Worm (Caenorhabditis elegans) whole organism, L3 larva: ENCODE measurements around the gene C27H6.8.
A peak's percentile ranks its signal among the peaks of the same experiment; 100 is the strongest.

Experiments
- R02D3.7 ChIP-seq: fragments of 150-350 bp; optimal IDR thresholded peaks from 2 replicates; lab custom pipeline; 2014; ENCODE audit warnings: missing biosample characterization, missing genetic modification characterization
- ZK546.5 ChIP-seq: sonication (generic microtip); optimal IDR thresholded peaks from 2 replicates; lab custom pipeline; 2017; ENCODE audit warnings: missing biosample characterization, missing genetic modification characterization
- ceh-16 ChIP-seq: sonication (generic microtip); optimal IDR thresholded peaks from 2 replicates; lab custom pipeline; 2017; ENCODE audit warnings: missing biosample characterization, missing genetic modification characterization
- ceh-28 ChIP-seq: fragments of 150-350 bp; optimal IDR thresholded peaks from 2 replicates; lab custom pipeline; 2014; ENCODE audit warnings: missing biosample characterization, missing genetic modification reagents, missing genetic modification characterization
- ceh-82 ChIP-seq: fragments of 150-350 bp; optimal IDR thresholded peaks from 2 replicates; lab custom pipeline; 2014; ENCODE audit warnings: missing biosample characterization, missing genetic modification characterization
- ceh-9 ChIP-seq: sonication (generic microtip); optimal IDR thresholded peaks from 2 replicates; lab custom pipeline; 2018; ENCODE audit warnings: missing biosample characterization, missing genetic modification characterization
- daf-12 ChIP-seq: fragments of 150-350 bp; optimal IDR thresholded peaks from 2 replicates; lab custom pipeline; 2014; ENCODE audit warnings: missing biosample characterization, missing genetic modification reagents, missing genetic modification characterization
- egl-5 ChIP-seq: fragments of 150-350 bp; optimal IDR thresholded peaks from 2 replicates; lab custom pipeline; 2017; ENCODE audit warnings: missing biosample characterization, missing genetic modification reagents, missing genetic modification characterization, inconsistent platforms
- elt-1 ChIP-seq: fragments of 150-350 bp; optimal IDR thresholded peaks from 2 replicates; lab custom pipeline; 2014; ENCODE audit warnings: missing biosample characterization, missing genetic modification characterization
- elt-2 ChIP-seq: sonication (generic microtip); optimal IDR thresholded peaks from 2 replicates; lab custom pipeline; 2016; ENCODE audit warnings: missing genetic modification reagents, mild to moderate bottlenecking, missing genetic modification characterization, missing compliant biosample characterization
- elt-3 ChIP-seq, 3 experiments: fragments of 150-350 bp in 1 of 3; sonication (generic microtip) in 2 of 3; optimal IDR thresholded peaks; 2 replicates in 2 of 3; 4 replicates in 1 of 3; lab custom pipeline; 2014 to 2017; ENCODE audit warnings: missing biosample characterization in 3 of 3, missing genetic modification characterization in 3 of 3
- fkh-2 ChIP-seq: fragments of 150-350 bp; optimal IDR thresholded peaks from 2 replicates; lab custom pipeline; 2014; ENCODE audit warnings: missing biosample characterization, missing genetic modification reagents, missing genetic modification characterization
- fos-1 ChIP-seq: fragments of 150-350 bp; optimal IDR thresholded peaks from 2 replicates; lab custom pipeline; 2014; ENCODE audit warnings: missing biosample characterization, missing genetic modification characterization
- hmg-11 ChIP-seq: sonication (generic microtip); optimal IDR thresholded peaks from 2 replicates; lab custom pipeline; 2016; ENCODE audit warnings: missing genetic modification characterization, missing compliant biosample characterization
- jun-1 ChIP-seq: fragments of 150-350 bp; optimal IDR thresholded peaks from 2 replicates; lab custom pipeline; 2014; ENCODE audit warnings: missing biosample characterization, missing genetic modification reagents, missing genetic modification characterization
- mdl-1 ChIP-seq: fragments of 150-350 bp; optimal IDR thresholded peaks from 2 replicates; lab custom pipeline; 2014; ENCODE audit warnings: missing biosample characterization, missing genetic modification characterization
- mml-1 ChIP-seq: fragments of 150-350 bp; sonication (generic microtip); optimal IDR thresholded peaks from 3 replicates; lab custom pipeline; 2014; ENCODE audit warnings: missing biosample characterization, missing genetic modification characterization
- nfya-1 ChIP-seq: sonication (generic microtip); optimal IDR thresholded peaks from 2 replicates; lab custom pipeline; 2017; ENCODE audit warnings: missing genetic modification characterization, mild to moderate bottlenecking, missing compliant biosample characterization, antibody characterized with exemption, moderate library complexity; ENCODE audit not compliant: insufficient read depth
- nhr-11 ChIP-seq: fragments of 150-350 bp; optimal IDR thresholded peaks from 2 replicates; lab custom pipeline; 2014; ENCODE audit warnings: missing biosample characterization, missing genetic modification characterization
- nhr-12 ChIP-seq: fragments of 150-350 bp; optimal IDR thresholded peaks from 2 replicates; lab custom pipeline; 2014; ENCODE audit warnings: missing biosample characterization, missing genetic modification characterization
- nhr-23 ChIP-seq: fragments of 150-350 bp; optimal IDR thresholded peaks from 2 replicates; lab custom pipeline; 2014; ENCODE audit warnings: missing biosample characterization, missing genetic modification reagents, missing genetic modification characterization
- nhr-237 ChIP-seq: fragments of 150-350 bp; optimal IDR thresholded peaks from 2 replicates; lab custom pipeline; 2014; ENCODE audit warnings: missing biosample characterization, missing genetic modification characterization
- nhr-25 ChIP-seq: sonication (generic microtip); optimal IDR thresholded peaks from 2 replicates; lab custom pipeline; 2017; ENCODE audit warnings: missing biosample characterization, missing genetic modification characterization
- nhr-28 ChIP-seq: fragments of 150-350 bp; optimal IDR thresholded peaks from 2 replicates; lab custom pipeline; 2014; ENCODE audit warnings: missing biosample characterization, missing genetic modification characterization
- nhr-43 ChIP-seq: sonication (generic microtip); optimal IDR thresholded peaks from 2 replicates; lab custom pipeline; 2016; ENCODE audit warnings: mild to moderate bottlenecking, missing genetic modification characterization, missing compliant biosample characterization; ENCODE audit not compliant: poor library complexity, severe bottlenecking
- nhr-67 ChIP-seq: fragments of 150-350 bp; optimal IDR thresholded peaks from 2 replicates; lab custom pipeline; 2014; ENCODE audit warnings: missing biosample characterization, missing genetic modification characterization
- nhr-76 ChIP-seq: fragments of 150-350 bp; sonication (generic microtip); optimal IDR thresholded peaks from 5 replicates; lab custom pipeline; 2014; ENCODE audit warnings: missing biosample characterization, missing genetic modification characterization
- nhr-77 ChIP-seq: fragments of 150-350 bp; optimal IDR thresholded peaks from 2 replicates; lab custom pipeline; 2014; ENCODE audit warnings: missing biosample characterization, missing genetic modification characterization
- pha-4 ChIP-seq: fragments of 150-350 bp; optimal IDR thresholded peaks from 2 replicates; lab custom pipeline; 2014; ENCODE audit warnings: missing biosample characterization, missing genetic modification reagents, missing genetic modification characterization
- pqm-1 ChIP-seq: fragments of 150-350 bp; optimal IDR thresholded peaks from 2 replicates; lab custom pipeline; 2017; ENCODE audit warnings: missing biosample characterization, missing genetic modification characterization, inconsistent platforms
- sea-2 ChIP-seq: fragments of 150-350 bp; sonication (generic microtip); optimal IDR thresholded peaks from 4 replicates; lab custom pipeline; 2014; ENCODE audit warnings: missing biosample characterization, missing genetic modification reagents, missing genetic modification characterization
- skn-1 ChIP-seq: fragments of 150-350 bp; optimal IDR thresholded peaks from 2 replicates; lab custom pipeline; 2014; ENCODE audit warnings: missing biosample characterization, missing genetic modification characterization
- snpc-4 ChIP-seq: fragments of 150-350 bp; optimal IDR thresholded peaks from 2 replicates; lab custom pipeline; 2014; ENCODE audit warnings: missing biosample characterization, missing genetic modification characterization
- tbx-2 ChIP-seq: sonication (generic microtip); optimal IDR thresholded peaks from 2 replicates; lab custom pipeline; 2016; ENCODE audit warnings: mild to moderate bottlenecking, missing genetic modification characterization, missing compliant biosample characterization
- unc-62 ChIP-seq: fragments of 150-350 bp; sonication (generic microtip); optimal IDR thresholded peaks from 4 replicates; lab custom pipeline; 2014; ENCODE audit warnings: missing biosample characterization, missing genetic modification reagents, missing genetic modification characterization
- zag-1 ChIP-seq: fragments of 150-350 bp; optimal IDR thresholded peaks from 2 replicates; lab custom pipeline; 2014; ENCODE audit warnings: missing biosample characterization, missing genetic modification characterization
- ztf-11 ChIP-seq: fragments of 150-350 bp; optimal IDR thresholded peaks from 2 replicates; lab custom pipeline; 2014; ENCODE audit warnings: missing biosample characterization, missing genetic modification characterization
- ztf-4 ChIP-seq: fragments of 150-350 bp; optimal IDR thresholded peaks from 2 replicates; lab custom pipeline; 2014; ENCODE audit warnings: missing biosample characterization, missing genetic modification characterization

The C27H6.8 gene

ce11 chrV:10012639-10013038, 25.1 kb upstream of the C27H6.8 start:
- TF ChIP-seq fos-1 (no peak), elt-3 (tag; optimal IDR thresholded peaks at IDR 0.05; lab: Kevin White, UChicago) (peak in 2 of 3 experiments; percentile 92 to 93), elt-2 (tag; lab: Kevin White, UChicago) (peak; percentile 68), nhr-12 (no peak), fkh-2 (tag; lab: Kevin White, UChicago) (no peak), nhr-43 (tag; lab: Kevin White, UChicago) (no peak), ZK546.5 (tag; lab: Kevin White, UChicago) (no peak), tbx-2 (tag; lab: Kevin White, UChicago) (no peak), pqm-1 (peak; percentile 62), pha-4 (tag; lab: Kevin White, UChicago) (peak; percentile 23), nhr-23 (tag; lab: Kevin White, UChicago) (no peak), nhr-25 (tag; lab: Kevin White, UChicago) (no peak), skn-1 (no peak)
- TF ChIP-seq, all 47 proteins: peak for 4

- TF ChIP-seq sea-2 (GFP tag; lab: Kevin White, UChicago) (no peak), nhr-77 (tag; lab: Kevin White, UChicago) (no peak), daf-12 (no peak), elt-1 (tag; lab: Kevin White, UChicago) (no peak), zag-1 (tag; lab: Kevin White, UChicago) (no peak), elt-2 (tag; lab: Kevin White, UChicago) (no peak), hmg-11 (tag; lab: Kevin White, UChicago) (no peak), nhr-28 (tag; lab: Kevin White, UChicago) (no peak), nhr-12 (no peak)
- TF ChIP-seq, all 47 proteins: peak for 0
These were observed 24.0 kb upstream of the C27H6.8 start, which contains the start of gene lea-1 for ce11 chrV:10011623-10012022. TSS of gene lea-1 (plus strand) at chrV:10011923.

- TF ChIP-seq ceh-28 (tag; lab: Kevin White, UChicago): no peak
- peak; percentile 2 for TF ChIP-seq pha-4 (tag; lab: Kevin White, UChicago)
- TF ChIP-seq unc-62 (GFP tag; lab: Kevin White, UChicago): no peak
- TF ChIP-seq elt-2 (tag; lab: Kevin White, UChicago): no peak
- no peak for TF ChIP-seq ztf-11 (tag; lab: Kevin White, UChicago)
- TF ChIP-seq pqm-1: no peak
These were observed 19.9 kb upstream of the C27H6.8 start for ce11 chrV:10007484-10007883.

- TF ChIP-seq ceh-9 (tag; lab: Kevin White, UChicago): no peak
- TF ChIP-seq nhr-77 (tag; lab: Kevin White, UChicago): no peak
- TF ChIP-seq ztf-4 (tag; lab: Kevin White, UChicago): no peak
- no peak for TF ChIP-seq nhr-25 (tag; lab: Kevin White, UChicago)
- TF ChIP-seq mml-1 (tag; lab: Kevin White, UChicago): no peak
- no peak for TF ChIP-seq nhr-43 (tag; lab: Kevin White, UChicago)
- TF ChIP-seq unc-62 (GFP tag; lab: Kevin White, UChicago): no peak
- TF ChIP-seq mdl-1: no peak
- no peak for TF ChIP-seq nhr-12
- TF ChIP-seq, all 47 proteins: peak for 0
These were observed 18.8 kb upstream of the C27H6.8 start for ce11 chrV:10006374-10006773.

ce11 chrV:10004048-10004761, 16.6 kb upstream of the C27H6.8 start, which contains the start of gene uda-1:
TSS of gene uda-1 (plus strand) at chrV:10004755.
- TF ChIP-seq pha-4 (tag; lab: Kevin White, UChicago): peak; percentile 53

ce11 chrV:10003315-10003969, 15.9 kb upstream of the C27H6.8 start:
- TF ChIP-seq nhr-67 (tag; lab: Kevin White, UChicago) (no peak), R02D3.7 (no peak), nhr-237 (tag; lab: Kevin White, UChicago) (no peak), pqm-1 (peak; percentile 50), pha-4 (tag; lab: Kevin White, UChicago) (peak; percentile 76), ceh-9 (tag; lab: Kevin White, UChicago) (no peak), jun-1 (tag; lab: Kevin White, UChicago) (peak; percentile 8), tbx-2 (tag; lab: Kevin White, UChicago) (no peak), mml-1 (tag; lab: Kevin White, UChicago) (no peak), nhr-11 (tag; lab: Kevin White, UChicago) (no peak), ceh-28 (tag; lab: Kevin White, UChicago) (no peak), egl-5 (tag; lab: Kevin White, UChicago) (no peak), nfya-1 (tag; lab: Kevin White, UChicago) (peak; percentile 53), hmg-11 (tag; lab: Kevin White, UChicago) (peak; percentile 57), ceh-82 (no peak), snpc-4 (peak; percentile 42), mdl-1 (no peak), unc-62 (GFP tag; lab: Kevin White, UChicago) (no peak), nhr-76 (tag; lab: Kevin White, UChicago) (no peak), ceh-16 (tag; lab: Kevin White, UChicago) (no peak), fos-1 (no peak), ZK546.5 (tag; lab: Kevin White, UChicago) (no peak), sea-2 (GFP tag; lab: Kevin White, UChicago) (no peak)
